Worm (Caenorhabditis elegans) whole organism, young adult: Measurements from ENCODE around the gene ceh-21.

Experiments used
- B0035.1 ChIP-seq: sonication (generic microtip); optimal IDR thresholded peaks from 2 replicates; lab custom pipeline; 2016; ENCODE audit warnings: missing genetic modification characterization, mild to moderate bottlenecking, missing compliant biosample characterization, missing genotype, missing genetic modification reagents
- C17E4.6 ChIP-seq: fragments of 200-800 bp; sonication (Bioruptor generic); IDR thresholded peaks from 2 replicates; pipeline ENCODE4 v1.3.6; 2022; ENCODE audit warnings: missing genetic modification reagents, missing genetic modification characterization, missing compliant biosample characterization
- D2030.7 ChIP-seq: fragments of 200-800 bp; sonication (Bioruptor generic); IDR thresholded peaks from 2 replicates; pipeline ENCODE4 v1.3.6; 2022; ENCODE audit warnings: missing genetic modification reagents, missing genetic modification characterization, missing compliant biosample characterization
- F23B12.7 ChIP-seq: sonication (generic microtip); optimal IDR thresholded peaks from 2 replicates; lab custom pipeline; 2017; ENCODE audit warnings: missing genetic modification characterization, mild to moderate bottlenecking, missing compliant biosample characterization, antibody characterized with exemption, moderate library complexity; ENCODE audit not compliant: insufficient read depth
- F39B2.1 ChIP-seq: fragments of 200-800 bp; sonication (Bioruptor generic); IDR thresholded peaks from 2 replicates; pipeline ENCODE4 v1.3.6; 2022; ENCODE audit warnings: missing genetic modification reagents, missing genetic modification characterization, missing compliant biosample characterization
- F49E8.2 ChIP-seq: sonication (generic microtip); optimal IDR thresholded peaks from 3 replicates; lab custom pipeline; 2017; ENCODE audit warnings: missing genetic modification characterization, mild to moderate bottlenecking, missing compliant biosample characterization, antibody characterized with exemption, moderate library complexity; ENCODE audit not compliant: insufficient read depth
- F52B5.7 ChIP-seq: sonication (generic microtip); optimal IDR thresholded peaks from 2 replicates; lab custom pipeline; 2016; ENCODE audit warnings: mild to moderate bottlenecking, missing genetic modification characterization, missing compliant biosample characterization
- F55B11.4 ChIP-seq: sonication (generic microtip); optimal IDR thresholded peaks from 2 replicates; lab custom pipeline; 2016; ENCODE audit warnings: missing compliant biosample characterization, missing genetic modification characterization, borderline replicate concordance; ENCODE audit not compliant: insufficient read depth
- K11D2.4 ChIP-seq: fragments of 200-800 bp; sonication (Bioruptor generic); IDR thresholded peaks from 2 replicates; pipeline ENCODE4 v1.3.6; 2022; ENCODE audit warnings: missing genetic modification reagents, missing genetic modification characterization, missing compliant biosample characterization
- T26A5.8 ChIP-seq: sonication (generic microtip); optimal IDR thresholded peaks from 2 replicates; lab custom pipeline; 2016; ENCODE audit warnings: missing genetic modification characterization, missing compliant biosample characterization
- Y56A3A.18 ChIP-seq: fragments of 200-800 bp; sonication (Bioruptor generic); IDR thresholded peaks from 2 replicates; pipeline ENCODE4 v1.3.6; 2022; ENCODE audit warnings: missing genetic modification reagents, missing genetic modification characterization, missing compliant biosample characterization
- ZK185.1 ChIP-seq: sonication (generic microtip); optimal IDR thresholded peaks from 2 replicates; lab custom pipeline; 2016; ENCODE audit warnings: mild to moderate bottlenecking, missing genetic modification characterization, missing compliant biosample characterization; ENCODE audit not compliant: poor library complexity, severe bottlenecking
- aptf-3 ChIP-seq: fragments of 200-800 bp; sonication (Bioruptor generic); IDR thresholded peaks from 2 replicates; pipeline ENCODE4 v1.3.6; 2022; ENCODE audit warnings: missing genetic modification characterization, missing compliant biosample characterization
- atf-7 ChIP-seq: sonication (generic microtip); optimal IDR thresholded peaks from 2 replicates; lab custom pipeline; 2017; ENCODE audit warnings: mild to moderate bottlenecking, missing genetic modification characterization, missing compliant biosample characterization
- athp-1 ChIP-seq: sonication (generic microtip); optimal IDR thresholded peaks from 2 replicates; lab custom pipeline; 2017; ENCODE audit warnings: mild to moderate bottlenecking, missing genetic modification characterization, missing compliant biosample characterization
- attf-5 ChIP-seq: fragments of 200-800 bp; sonication (Bioruptor generic); optimal IDR thresholded peaks from 2 replicates; lab custom pipeline; 2018; ENCODE audit warnings: mild to moderate bottlenecking, missing genetic modification characterization, missing compliant biosample characterization
- bed-2 ChIP-seq: fragments of 200-800 bp; sonication (Bioruptor generic); IDR thresholded peaks from 2 replicates; pipeline ENCODE4 v1.3.6; 2022; ENCODE audit warnings: missing genetic modification reagents, missing genetic modification characterization, missing compliant biosample characterization
- ceh-27 ChIP-seq: fragments of 200-800 bp; sonication (Bioruptor generic); optimal IDR thresholded peaks from 2 replicates; lab custom pipeline; 2018; ENCODE audit warnings: mild to moderate bottlenecking, missing genetic modification characterization, moderate library complexity, missing compliant biosample characterization
- ceh-40 ChIP-seq: fragments of 200-800 bp; sonication (Bioruptor generic); IDR thresholded peaks from 2 replicates; pipeline ENCODE4 v1.3.6; 2022; ENCODE audit warnings: missing genetic modification characterization, missing compliant biosample characterization
- ceh-58 ChIP-seq: fragments of 200-800 bp; sonication (Bioruptor generic); IDR thresholded peaks from 2 replicates; pipeline ENCODE4 v1.3.6; 2022; ENCODE audit warnings: missing genetic modification characterization, missing compliant biosample characterization
- ceh-79 ChIP-seq: sonication (generic microtip); optimal IDR thresholded peaks from 2 replicates; lab custom pipeline; 2017; ENCODE audit warnings: mild to moderate bottlenecking, missing genetic modification characterization, missing compliant biosample characterization
- chd-7 ChIP-seq: sonication (generic microtip); optimal IDR thresholded peaks from 2 replicates; lab custom pipeline; 2016; ENCODE audit warnings: mild to moderate bottlenecking, missing genetic modification characterization, moderate library complexity, missing compliant biosample characterization
- die-1 ChIP-seq: sonication (generic microtip); optimal IDR thresholded peaks from 2 replicates; lab custom pipeline; 2016; ENCODE audit warnings: missing genotype, mild to moderate bottlenecking, missing genetic modification characterization, missing compliant biosample characterization
- dpl-1 ChIP-seq: fragments of 150-350 bp; optimal IDR thresholded peaks from 2 replicates; lab custom pipeline; 2014; ENCODE audit warnings: missing biosample characterization, missing genetic modification reagents, missing genetic modification characterization
- egl-18 ChIP-seq: fragments of 200-800 bp; sonication (Bioruptor generic); IDR thresholded peaks from 2 replicates; pipeline ENCODE4 v1.3.6; 2022; ENCODE audit warnings: missing genetic modification reagents, missing genetic modification characterization, missing compliant biosample characterization
- egl-44 ChIP-seq: fragments of 200-800 bp; sonication (Bioruptor generic); IDR thresholded peaks from 2 replicates; pipeline ENCODE4 v1.3.6; 2022; ENCODE audit warnings: missing genetic modification reagents, missing genetic modification characterization, missing compliant biosample characterization
- egrh-3 ChIP-seq: fragments of 200-800 bp; sonication (Bioruptor generic); IDR thresholded peaks from 2 replicates; pipeline ENCODE4 v1.3.6; 2022; ENCODE audit warnings: missing genetic modification reagents, missing genetic modification characterization, missing compliant biosample characterization
- fkh-3 ChIP-seq: sonication (generic microtip); optimal IDR thresholded peaks from 2 replicates; lab custom pipeline; 2016; ENCODE audit warnings: mild to moderate bottlenecking, missing genetic modification characterization, missing compliant biosample characterization
- gei-17 ChIP-seq: fragments of 200-800 bp; sonication (Bioruptor generic); optimal IDR thresholded peaks from 2 replicates; lab custom pipeline; 2018; ENCODE audit warnings: mild to moderate bottlenecking, missing genetic modification characterization, missing compliant biosample characterization
- him-1 ChIP-seq: sonication (generic microtip); optimal IDR thresholded peaks from 2 replicates; lab custom pipeline; 2016; ENCODE audit warnings: missing genotype, missing genetic modification reagents, missing genetic modification characterization, missing compliant biosample characterization
- hmg-1.2 ChIP-seq: fragments of 200-800 bp; sonication (Bioruptor generic); IDR thresholded peaks from 2 replicates; pipeline ENCODE4 v1.3.6; 2022; ENCODE audit warnings: missing genetic modification reagents, missing genetic modification characterization, missing compliant biosample characterization
- hmg-20 ChIP-seq: fragments of 200-800 bp; sonication (Bioruptor generic); IDR thresholded peaks from 2 replicates; pipeline ENCODE4 v1.3.6; 2022; ENCODE audit warnings: missing genetic modification reagents, missing genetic modification characterization, missing compliant biosample characterization
- lag-1 ChIP-seq: fragments of 200-800 bp; sonication (Bioruptor generic); IDR thresholded peaks from 2 replicates; pipeline ENCODE4 v1.3.6; 2022; ENCODE audit warnings: missing genetic modification reagents, missing genetic modification characterization, missing compliant biosample characterization
- let-526 ChIP-seq: fragments of 200-800 bp; sonication (Bioruptor generic); IDR thresholded peaks from 2 replicates; pipeline ENCODE4 v1.3.6; 2022; ENCODE audit warnings: missing genetic modification reagents, missing genetic modification characterization, missing compliant biosample characterization
- lin-54 ChIP-seq: fragments of 200-800 bp; sonication (Bioruptor generic); optimal IDR thresholded peaks from 2 replicates; lab custom pipeline; 2018; ENCODE audit warnings: mild to moderate bottlenecking, missing genetic modification characterization, missing compliant biosample characterization
- lir-1 ChIP-seq: fragments of 200-800 bp; sonication (Bioruptor generic); conservative IDR thresholded peaks from 2 replicates; pipeline ENCODE4 v1.3.6; 2022; ENCODE audit warnings: missing genetic modification reagents, missing genetic modification characterization, missing compliant biosample characterization
- madf-6 ChIP-seq: fragments of 200-800 bp; sonication (Bioruptor generic); IDR thresholded peaks from 2 replicates; pipeline ENCODE4 v1.3.6; 2022; ENCODE audit warnings: missing genetic modification reagents, missing genetic modification characterization, missing compliant biosample characterization
- mcd-1 ChIP-seq: fragments of 200-800 bp; sonication (Bioruptor generic); IDR thresholded peaks from 2 replicates; pipeline ENCODE4 v1.3.6; 2022; ENCODE audit warnings: missing genetic modification reagents, missing genetic modification characterization, missing compliant biosample characterization
- mxl-1 ChIP-seq: sonication (generic microtip); optimal IDR thresholded peaks from 2 replicates; lab custom pipeline; 2016; ENCODE audit warnings: missing genetic modification characterization, missing compliant biosample characterization
- nfya-1 ChIP-seq: sonication (generic microtip); optimal IDR thresholded peaks from 2 replicates; lab custom pipeline; 2017; ENCODE audit warnings: antibody characterized with exemption, missing compliant biosample characterization, missing genetic modification characterization, borderline replicate concordance; ENCODE audit not compliant: insufficient read depth
- nhr-179 ChIP-seq: sonication (generic microtip); optimal IDR thresholded peaks from 2 replicates; lab custom pipeline; 2016; ENCODE audit warnings: mild to moderate bottlenecking, missing genetic modification characterization, missing compliant biosample characterization
- repo-1 ChIP-seq: sonication (generic microtip); optimal IDR thresholded peaks from 2 replicates; lab custom pipeline; 2017; ENCODE audit warnings: mild to moderate bottlenecking, missing genetic modification characterization, missing compliant biosample characterization
- snpc-3.4 ChIP-seq: sonication (generic microtip); optimal IDR thresholded peaks from 2 replicates; lab custom pipeline; 2017; ENCODE audit warnings: missing genetic modification characterization, mild to moderate bottlenecking, missing compliant biosample characterization, antibody characterized with exemption, moderate library complexity, missing genotype, missing genetic modification reagents
- sptf-2 ChIP-seq: fragments of 200-800 bp; sonication (Bioruptor generic); optimal IDR thresholded peaks from 2 replicates; lab custom pipeline; 2018; ENCODE audit warnings: mild to moderate bottlenecking, missing genetic modification characterization, missing compliant biosample characterization
- unc-62 ChIP-seq: fragments of 150-350 bp; optimal IDR thresholded peaks from 2 replicates; lab custom pipeline; 2014; ENCODE audit warnings: missing biosample characterization, missing genetic modification reagents, missing genetic modification characterization
- zfh-2 ChIP-seq: fragments of 200-800 bp; sonication (Bioruptor generic); conservative IDR thresholded peaks from 2 replicates; pipeline ENCODE4 v1.3.6; 2022; ENCODE audit warnings: missing genetic modification reagents, missing genetic modification characterization, missing compliant biosample characterization
- ztf-25 ChIP-seq: fragments of 200-800 bp; sonication (Bioruptor generic); IDR thresholded peaks from 2 replicates; pipeline ENCODE4 v1.3.6; 2022; ENCODE audit warnings: missing genetic modification reagents, missing genetic modification characterization, missing compliant biosample characterization
- ztf-28 ChIP-seq: fragments of 200-800 bp; sonication (Bioruptor generic); IDR thresholded peaks from 2 replicates; pipeline ENCODE4 v1.3.6; 2022; ENCODE audit warnings: missing genetic modification reagents, missing genetic modification characterization, missing compliant biosample characterization
- ztf-6 ChIP-seq: fragments of 200-800 bp; sonication (Bioruptor generic); IDR thresholded peaks from 2 replicates; pipeline ENCODE4 v1.3.6; 2022; ENCODE audit warnings: missing genetic modification reagents, missing genetic modification characterization, missing compliant biosample characterization

The ceh-21 gene

DNA sequence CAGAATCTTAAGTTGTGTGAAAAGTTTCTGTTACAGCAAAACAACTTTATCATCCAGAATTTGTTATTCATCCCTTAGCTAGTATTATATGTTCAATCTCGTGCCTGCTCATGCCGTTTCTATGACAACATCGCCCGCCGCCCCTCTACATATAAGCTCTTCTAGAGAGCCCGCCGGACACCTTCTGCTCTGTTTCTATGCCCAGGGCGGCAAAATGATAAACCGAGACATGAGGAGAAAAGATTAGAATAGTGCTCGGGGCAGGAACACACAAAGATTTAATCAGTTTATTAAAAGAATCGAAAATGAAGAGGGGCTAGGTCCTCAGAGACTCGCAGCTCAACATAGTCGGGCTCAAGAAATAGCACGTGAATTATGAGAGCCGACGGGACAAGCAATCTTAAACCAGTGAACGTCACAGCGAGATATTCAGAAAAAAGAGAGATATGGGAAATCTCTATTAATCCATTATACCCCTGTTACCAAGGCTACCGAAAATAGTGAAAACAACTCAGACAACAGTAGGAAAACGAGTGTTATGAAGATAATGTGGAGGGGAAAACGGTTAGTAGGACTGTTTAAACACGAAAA, 36.0 kb upstream of the ceh-21 start:
- TF ChIP-seq F23B12.7 (tag; lab: Kevin White, UChicago): no peak
- no peak for TF ChIP-seq egl-18 (GFP tag; lab: Robert Waterston, UW)
- TF ChIP-seq T26A5.8 (tag; lab: Kevin White, UChicago): no peak
- no peak for TF ChIP-seq ztf-25
- TF ChIP-seq F55B11.4 (tag; lab: Kevin White, UChicago): no peak
- no peak for TF ChIP-seq dpl-1
- no peak for TF ChIP-seq lag-1
- peak; percentile 90; the same call in 1 of the 2 replicates for TF ChIP-seq Y56A3A.18
- no peak for TF ChIP-seq egl-44 (GFP tag; lab: Robert Waterston, UW)
- TF ChIP-seq nfya-1 (tag; lab: Kevin White, UChicago): no peak
- TF ChIP-seq bed-2 (GFP tag; lab: Robert Waterston, UW): no peak
- TF ChIP-seq hmg-20 (GFP tag; lab: Robert Waterston, UW): no peak; the same call in 1 of the 2 replicates
- no peak for TF ChIP-seq ceh-58 (GFP tag; lab: Robert Waterston, UW)
- TF ChIP-seq ZK185.1: peak; percentile 85
- TF ChIP-seq lir-1 (GFP tag; lab: Robert Waterston, UW): no peak
- TF ChIP-seq zfh-2 (GFP tag; lab: Robert Waterston, UW): peak; percentile 77
- no peak for TF ChIP-seq B0035.1 (tag; lab: Kevin White, UChicago)
- no peak for TF ChIP-seq F52B5.7
- no peak; the same call in 1 of the 2 replicates for TF ChIP-seq mcd-1 (GFP tag; lab: Robert Waterston, UW)
- TF ChIP-seq athp-1 (tag; lab: Kevin White, UChicago): no peak
- TF ChIP-seq ztf-6 (GFP tag; lab: Robert Waterston, UW): no peak
- peak; percentile 9 for TF ChIP-seq chd-7 (tag; lab: Kevin White, UChicago)
- TF ChIP-seq ztf-28 (GFP tag; lab: Robert Waterston, UW): no peak
- no peak for TF ChIP-seq F39B2.1 (GFP tag; lab: Robert Waterston, UW)
- peak; percentile 57 for TF ChIP-seq atf-7 (tag; lab: Kevin White, UChicago)
- TF ChIP-seq gei-17 (GFP tag; lab: Kevin White, UChicago): peak; percentile 94
- TF ChIP-seq ceh-79: no peak
- no peak for TF ChIP-seq mxl-1 (tag; lab: Kevin White, UChicago)
- TF ChIP-seq ceh-27: peak; percentile 45
- TF ChIP-seq unc-62 (GFP tag; lab: Kevin White, UChicago): no peak
- TF ChIP-seq egrh-3: no peak
- TF ChIP-seq D2030.7: no peak
- no peak; the same call in 1 of the 2 replicates for TF ChIP-seq hmg-1.2 (GFP tag; lab: Robert Waterston, UW)
- no peak for TF ChIP-seq snpc-3.4
- no peak for TF ChIP-seq attf-5 (GFP tag; lab: Kevin White, UChicago)
- TF ChIP-seq aptf-3: no peak
- no peak for TF ChIP-seq let-526
- TF ChIP-seq fkh-3 (tag; lab: Kevin White, UChicago): no peak
- TF ChIP-seq him-1 (tag; lab: Kevin White, UChicago): no peak
- no peak for TF ChIP-seq ceh-40 (GFP tag; lab: Robert Waterston, UW)
- no peak for TF ChIP-seq sptf-2 (GFP tag; lab: Kevin White, UChicago)
- no peak for TF ChIP-seq F49E8.2 (tag; lab: Kevin White, UChicago)
- peak; percentile 85 for TF ChIP-seq K11D2.4 (GFP tag; lab: Robert Waterston, UW)
- TF ChIP-seq nhr-179 (tag; lab: Kevin White, UChicago): no peak
- TF ChIP-seq lin-54 (GFP tag; lab: Kevin White, UChicago): peak; percentile 37
- no peak for TF ChIP-seq C17E4.6 (GFP tag; lab: Robert Waterston, UW)
- TF ChIP-seq die-1 (tag; lab: Kevin White, UChicago): no peak
- TF ChIP-seq madf-6 (GFP tag; lab: Robert Waterston, UW): no peak
- peak; percentile 74 for TF ChIP-seq repo-1 (tag; lab: Kevin White, UChicago)
